Worm (Caenorhabditis elegans) whole organism, L2 larva: ENCODE data around the gene cct-1.

Source experiments
- C34F6.9 ChIP-seq: fragments of 150-350 bp; optimal IDR thresholded peaks from 2 replicates; lab custom pipeline; 2014; ENCODE audit warnings: missing biosample characterization, missing genetic modification characterization
- Y55F3AM.14 ChIP-seq: fragments of 200-800 bp; sonication (Bioruptor generic); optimal IDR thresholded peaks from 2 replicates; lab custom pipeline; 2018; ENCODE audit warnings: mild to moderate bottlenecking, missing genetic modification characterization, missing compliant biosample characterization
- ZK546.5 ChIP-seq: sonication (generic microtip); optimal IDR thresholded peaks from 2 replicates; lab custom pipeline; 2017; ENCODE audit warnings: missing biosample characterization, missing genetic modification characterization
- alr-1 ChIP-seq: fragments of 150-350 bp; optimal IDR thresholded peaks from 2 replicates; lab custom pipeline; 2014; ENCODE audit warnings: missing biosample characterization, missing genetic modification characterization
- aly-2 ChIP-seq: fragments of 150-350 bp; optimal IDR thresholded peaks from 2 replicates; lab custom pipeline; 2014; ENCODE audit warnings: missing biosample characterization, missing genetic modification characterization
- ama-1 ChIP-seq: fragments of 150-350 bp; optimal IDR thresholded peaks from 2 replicates; lab custom pipeline; 2018; ENCODE audit warnings: inconsistent platforms
- blmp-1 ChIP-seq: sonication (generic microtip); optimal IDR thresholded peaks from 2 replicates; lab custom pipeline; 2017; ENCODE audit warnings: missing genetic modification characterization, mild to moderate bottlenecking, missing compliant biosample characterization, antibody characterized with exemption, moderate library complexity; ENCODE audit not compliant: insufficient read depth
- ceh-82 ChIP-seq: fragments of 150-350 bp; optimal IDR thresholded peaks from 2 replicates; lab custom pipeline; 2014; ENCODE audit warnings: missing biosample characterization, missing genetic modification characterization
- crh-2 ChIP-seq: sonication (generic microtip); optimal IDR thresholded peaks from 2 replicates; lab custom pipeline; 2017; ENCODE audit warnings: missing biosample characterization, missing genetic modification characterization
- elt-1 ChIP-seq: fragments of 150-350 bp; optimal IDR thresholded peaks from 2 replicates; lab custom pipeline; 2014; ENCODE audit warnings: missing biosample characterization, missing genetic modification characterization
- elt-3 ChIP-seq: sonication (generic microtip); optimal IDR thresholded peaks from 2 replicates; lab custom pipeline; 2017; ENCODE audit warnings: missing biosample characterization, missing genetic modification characterization
- fos-1 ChIP-seq: fragments of 150-350 bp; optimal IDR thresholded peaks from 2 replicates; lab custom pipeline; 2014; ENCODE audit warnings: missing biosample characterization, missing genetic modification characterization
- gmeb-1 ChIP-seq: fragments of 150-350 bp; optimal IDR thresholded peaks from 2 replicates; lab custom pipeline; 2014; ENCODE audit warnings: missing biosample characterization, missing genetic modification characterization
- lin-11 ChIP-seq: fragments of 150-350 bp; sonication (generic microtip); optimal IDR thresholded peaks from 2 replicates; lab custom pipeline; 2014; ENCODE audit warnings: missing biosample characterization, missing genetic modification characterization, inconsistent platforms, mixed read lengths
- lin-39 ChIP-seq: fragments of 150-350 bp; optimal IDR thresholded peaks from 2 replicates; lab custom pipeline; 2014; ENCODE audit warnings: missing biosample characterization, missing genetic modification reagents, missing genetic modification characterization
- lsy-2 ChIP-seq, 2 experiments: fragments of 150-350 bp in 1 of 2; sonication (generic microtip) in 1 of 2; optimal IDR thresholded peaks; 2 replicates each; lab custom pipeline; 2014 to 2017; ENCODE audit warnings: missing biosample characterization in 2 of 2, missing genetic modification characterization in 2 of 2
- mab-5 ChIP-seq: fragments of 150-350 bp; optimal IDR thresholded peaks from 2 replicates; lab custom pipeline; 2014; ENCODE audit warnings: missing biosample characterization, missing genetic modification characterization
- mbf-1 ChIP-seq: sonication (generic microtip); optimal IDR thresholded peaks from 2 replicates; lab custom pipeline; 2017; ENCODE audit warnings: missing biosample characterization, missing genetic modification characterization
- nhr-10 ChIP-seq: sonication (generic microtip); optimal IDR thresholded peaks from 2 replicates; lab custom pipeline; 2017; ENCODE audit warnings: missing biosample characterization, missing genetic modification characterization
- nhr-11 ChIP-seq: fragments of 150-350 bp; optimal IDR thresholded peaks from 2 replicates; lab custom pipeline; 2014; ENCODE audit warnings: missing biosample characterization, missing genetic modification characterization
- nhr-12 ChIP-seq: fragments of 150-350 bp; optimal IDR thresholded peaks from 2 replicates; lab custom pipeline; 2014; ENCODE audit warnings: missing biosample characterization, missing genetic modification characterization
- nhr-129 ChIP-seq: fragments of 150-350 bp; optimal IDR thresholded peaks from 2 replicates; lab custom pipeline; 2014; ENCODE audit warnings: missing biosample characterization, missing genetic modification characterization
- nhr-21 ChIP-seq: fragments of 150-350 bp; optimal IDR thresholded peaks from 2 replicates; lab custom pipeline; 2014; ENCODE audit warnings: missing biosample characterization, missing genetic modification characterization
- nhr-23 ChIP-seq: fragments of 150-350 bp; optimal IDR thresholded peaks from 2 replicates; lab custom pipeline; 2014; ENCODE audit warnings: missing biosample characterization, missing genetic modification reagents, missing genetic modification characterization
- nhr-237 ChIP-seq: fragments of 150-350 bp; optimal IDR thresholded peaks from 2 replicates; lab custom pipeline; 2014; ENCODE audit warnings: missing biosample characterization, missing genetic modification characterization
- nhr-6 ChIP-seq: fragments of 150-350 bp; optimal IDR thresholded peaks from 2 replicates; lab custom pipeline; 2014; ENCODE audit warnings: missing biosample characterization, missing genetic modification characterization
- nhr-77 ChIP-seq: fragments of 150-350 bp; optimal IDR thresholded peaks from 2 replicates; lab custom pipeline; 2014; ENCODE audit warnings: missing biosample characterization, missing genetic modification characterization
- sem-4 ChIP-seq: fragments of 150-350 bp; optimal IDR thresholded peaks from 2 replicates; lab custom pipeline; 2014; ENCODE audit warnings: missing biosample characterization, missing genetic modification reagents, missing genetic modification characterization
- sma-3 ChIP-seq: sonication (generic microtip); optimal IDR thresholded peaks from 2 replicates; lab custom pipeline; 2016; ENCODE audit warnings: missing genetic modification reagents, missing genetic modification characterization, missing compliant biosample characterization
- sma-9 ChIP-seq, 2 experiments: fragments of 150-350 bp in 1 of 2; sonication (generic microtip) in 1 of 2; optimal IDR thresholded peaks; 2 replicates each; lab custom pipeline; 2014 to 2016; ENCODE audit warnings: missing genetic modification characterization in 2 of 2, mild to moderate bottlenecking in 1 of 2, missing biosample characterization in 1 of 2, missing compliant biosample characterization in 1 of 2, missing genetic modification reagents in 1 of 2, moderate library complexity in 1 of 2
- snpc-4 ChIP-seq: fragments of 150-350 bp; optimal IDR thresholded peaks from 2 replicates; lab custom pipeline; 2014; ENCODE audit warnings: missing biosample characterization, missing genetic modification characterization
- unc-39 ChIP-seq: fragments of 150-350 bp; optimal IDR thresholded peaks from 2 replicates; lab custom pipeline; 2014; ENCODE audit warnings: missing biosample characterization, missing genetic modification characterization
- unc-55 ChIP-seq: fragments of 150-350 bp; sonication (generic microtip); optimal IDR thresholded peaks from 3 replicates; lab custom pipeline; 2014; ENCODE audit warnings: missing biosample characterization, missing genetic modification reagents, missing genetic modification characterization
- unc-62 ChIP-seq: fragments of 150-350 bp; optimal IDR thresholded peaks from 2 replicates; lab custom pipeline; 2014; ENCODE audit warnings: missing biosample characterization, missing genetic modification reagents, missing genetic modification characterization
- zag-1 ChIP-seq: fragments of 150-350 bp; optimal IDR thresholded peaks from 2 replicates; lab custom pipeline; 2014; ENCODE audit warnings: missing biosample characterization, missing genetic modification characterization
- ztf-1 ChIP-seq: fragments of 200-800 bp; sonication (Bioruptor generic); conservative IDR thresholded peaks from 2 replicates; pipeline ENCODE4 v1.3.6; 2022; ENCODE audit warnings: missing genetic modification characterization, missing compliant biosample characterization
- ztf-11 ChIP-seq: sonication (generic microtip); optimal IDR thresholded peaks from 2 replicates; lab custom pipeline; 2017; ENCODE audit warnings: missing biosample characterization, missing genetic modification characterization

Gene cct-1

DNA sequence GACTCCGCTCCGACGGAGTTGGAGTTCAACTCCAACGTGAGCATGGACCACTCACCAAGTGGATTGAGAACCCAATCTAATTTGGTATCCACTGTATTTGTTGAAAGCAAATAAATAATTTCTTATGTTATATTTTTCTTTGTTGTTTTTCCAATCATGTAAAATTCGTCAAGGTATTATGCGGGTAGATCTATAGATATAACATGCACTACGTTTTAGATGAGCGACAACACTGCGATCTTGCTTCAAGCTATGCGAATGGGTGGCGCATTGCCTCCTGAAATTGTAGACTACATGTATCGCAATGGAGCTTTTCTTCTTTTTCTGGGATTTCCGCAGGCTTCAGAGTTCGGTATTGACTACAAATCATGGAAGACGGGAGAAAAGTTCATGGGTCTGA lies 40.7 kb upstream of the cct-1 start, which contains the start of gene F10B5.2:
TSS of gene F10B5.2 (plus strand) at position 220 of the 400 bp plus-strand sequence.
- no peak for TF ChIP-seq nhr-21 (tag; lab: Kevin White, UChicago)

DNA sequence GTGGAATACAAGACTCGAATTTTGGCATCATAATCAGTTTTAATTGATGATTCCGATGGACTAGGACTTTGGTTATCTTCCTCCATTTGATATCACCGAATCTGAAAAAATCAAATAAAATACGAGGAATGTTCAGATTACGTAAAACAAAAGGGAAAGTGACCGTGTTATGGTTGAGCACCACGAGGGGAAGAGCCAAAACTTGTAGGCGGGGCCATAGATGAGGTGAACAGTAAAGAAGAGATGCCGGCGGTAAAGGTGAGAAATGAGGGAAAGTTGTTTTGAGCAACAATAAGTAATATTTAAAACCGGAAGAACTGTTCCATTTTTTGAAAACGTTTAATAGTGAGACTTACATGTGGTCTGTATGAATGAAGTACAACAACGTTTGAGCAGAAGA lies 35.3 kb upstream of the cct-1 start, which contains the start of gene F10B5.3:
TSS of gene F10B5.3 (minus strand) at position 101 of the 400 bp plus-strand sequence.
- TF ChIP-seq sma-9 (GFP tag; optimal IDR thresholded peaks at IDR 0.05; lab: Kevin White, UChicago) (no peak), sma-9 (tag; optimal IDR thresholded peaks at IDR 0.05; lab: Kevin White, UChicago) (no peak), lsy-2 (tag; optimal IDR thresholded peaks at IDR 0.05; lab: Kevin White, UChicago) (no peak), elt-1 (tag; lab: Kevin White, UChicago) (no peak), mbf-1 (no peak), nhr-23 (tag; lab: Kevin White, UChicago) (no peak)

DNA sequence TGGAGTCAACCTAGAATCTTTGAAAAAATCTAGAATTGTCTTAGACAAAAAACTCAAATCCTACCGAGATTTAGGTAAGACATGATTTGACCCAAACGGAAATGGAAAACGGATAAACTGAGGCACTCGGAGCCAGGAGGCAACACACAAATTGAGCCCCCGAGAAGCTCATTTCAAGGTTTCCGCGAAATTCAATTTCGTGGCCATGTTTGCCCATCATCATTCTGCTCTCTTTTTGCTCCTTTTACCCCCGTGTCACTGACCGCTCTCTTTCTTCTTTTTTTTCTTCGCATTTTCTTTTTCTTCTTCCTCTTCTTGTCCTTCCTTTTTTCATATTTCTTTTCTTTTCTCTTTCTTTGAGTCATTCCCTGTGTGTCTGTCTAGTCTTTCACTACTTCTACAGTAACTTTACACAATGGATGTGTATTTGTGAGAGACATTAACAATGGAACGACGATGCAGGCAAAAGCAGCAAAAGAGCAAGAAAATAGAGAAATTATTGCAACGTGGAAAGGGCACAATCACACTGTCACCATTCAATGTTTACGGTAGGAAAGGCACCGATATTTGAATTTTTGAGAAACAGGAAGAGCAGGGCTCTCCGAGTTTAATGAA lies 32.4 kb upstream of the cct-1 start:
- TF ChIP-seq mab-5 (tag; lab: Kevin White, UChicago) (no peak), nhr-12 (tag; lab: Kevin White, UChicago) (no peak), nhr-10 (tag; lab: Kevin White, UChicago) (no peak)

DNA sequence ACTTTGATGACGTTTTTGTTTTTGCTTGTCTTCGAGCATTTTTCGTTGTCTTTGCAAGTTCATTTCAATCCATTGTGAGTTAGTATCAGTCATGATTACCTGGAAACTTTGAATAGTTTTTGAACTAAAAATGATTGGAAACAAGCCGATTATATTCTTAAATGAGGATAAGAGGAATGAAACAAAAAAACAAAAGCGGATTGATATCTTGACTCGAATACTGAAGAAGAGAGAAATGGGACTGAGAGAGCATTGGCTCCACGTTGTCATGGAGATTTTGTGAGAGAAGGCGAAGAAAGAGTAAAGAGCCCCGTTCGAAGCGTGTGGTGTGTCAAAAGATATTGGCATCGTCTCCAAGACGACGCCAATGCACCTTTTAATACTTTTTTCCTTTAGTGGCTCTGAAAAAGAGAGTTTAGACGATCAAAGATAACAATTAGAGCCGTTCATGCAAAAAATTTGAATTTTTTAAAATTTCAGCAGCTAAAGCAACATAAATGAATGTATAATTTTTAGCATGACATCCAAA lies 28.3 kb upstream of the cct-1 start, which contains the start of the genes tub-1 and tmem-138:
TSS of gene tub-1 (minus strand) at position 101 of the 529 bp plus-strand sequence.
TSS of gene tmem-138 (plus strand) at position 479 of the 529 bp plus-strand sequence.
- TF ChIP-seq nhr-77 (tag; lab: Kevin White, UChicago) (no peak), mbf-1 (no peak), unc-62 (GFP tag; lab: Kevin White, UChicago) (no peak), Y55F3AM.14 (GFP tag; lab: Kevin White, UChicago) (no peak), snpc-4 (no peak), ceh-82 (tag; lab: Kevin White, UChicago) (no peak)

DNA sequence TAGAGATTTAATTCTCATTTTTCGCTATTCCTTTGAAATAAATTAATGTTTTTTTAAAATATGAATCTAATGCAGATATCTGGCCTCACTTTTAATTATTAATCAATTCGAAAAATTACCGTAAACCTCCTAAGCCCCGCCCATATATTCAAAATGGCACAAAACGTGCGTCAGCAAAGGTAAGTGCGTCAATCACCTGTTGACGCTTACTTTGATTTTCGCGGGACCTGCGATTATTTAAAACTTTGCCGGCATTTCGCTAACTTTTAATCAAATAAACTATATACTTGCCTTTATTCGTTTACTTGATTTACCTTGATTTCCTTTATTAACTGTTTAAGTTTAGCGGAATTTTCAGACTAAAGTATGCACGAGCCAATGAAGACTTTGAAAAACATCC lies 27.3 kb upstream of the cct-1 start, which contains the start of gene pch-2:
TSS of gene pch-2 (plus strand) at position 359 of the 400 bp plus-strand sequence.
- peak; percentile 53 for TF ChIP-seq sma-9 (GFP tag; optimal IDR thresholded peaks at IDR 0.05; lab: Kevin White, UChicago)
- no peak for TF ChIP-seq sma-9 (tag; optimal IDR thresholded peaks at IDR 0.05; lab: Kevin White, UChicago)
- TF ChIP-seq fos-1 (tag; lab: Kevin White, UChicago): peak; percentile 9
- peak; percentile 41 for TF ChIP-seq crh-2 (tag; lab: Kevin White, UChicago)
- no peak for TF ChIP-seq ztf-1 (GFP tag; lab: Robert Waterston, UW)
- no peak for TF ChIP-seq unc-62 (GFP tag; lab: Kevin White, UChicago)
- TF ChIP-seq zag-1 (tag; lab: Kevin White, UChicago): no peak
- TF ChIP-seq nhr-11: no peak
- no peak for TF ChIP-seq mab-5 (tag; lab: Kevin White, UChicago)
- TF ChIP-seq nhr-129 (tag; lab: Kevin White, UChicago): peak; percentile 44
- peak; percentile 47 for TF ChIP-seq C34F6.9
- TF ChIP-seq sma-3 (GFP tag; lab: Kevin White, UChicago): no peak
- TF ChIP-seq lsy-2 (tag; optimal IDR thresholded peaks at IDR 0.05; lab: Kevin White, UChicago): peak; percentile 19 to 90
- TF ChIP-seq nhr-237 (tag; lab: Kevin White, UChicago): no peak
- no peak for TF ChIP-seq blmp-1 (tag; lab: Kevin White, UChicago)
- TF ChIP-seq gmeb-1 (tag; lab: Kevin White, UChicago): peak; percentile 83
- TF ChIP-seq elt-1 (tag; lab: Kevin White, UChicago): no peak
- TF ChIP-seq ztf-11 (tag; lab: Kevin White, UChicago): no peak
- peak; percentile 14 for TF ChIP-seq nhr-21 (tag; lab: Kevin White, UChicago)
- TF ChIP-seq lin-11 (tag; lab: Kevin White, UChicago): peak; percentile 8

DNA sequence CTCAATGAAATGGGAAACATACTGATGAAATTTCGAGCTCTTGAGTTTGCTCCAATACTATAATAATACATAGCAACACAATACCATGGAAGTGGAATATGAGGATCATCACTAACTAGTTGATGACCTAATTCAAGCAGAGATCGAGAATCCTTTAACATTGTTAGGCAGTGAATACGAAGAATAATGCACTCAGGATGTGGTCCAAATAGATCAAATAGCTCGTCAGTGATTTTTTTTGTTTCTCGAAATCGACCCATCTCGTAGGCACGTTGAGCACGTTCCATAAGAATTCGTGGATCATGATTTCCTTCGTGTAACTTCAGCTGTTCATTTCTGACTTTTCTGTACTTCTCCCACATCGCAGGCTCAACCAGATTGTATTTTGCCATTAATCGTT lies 24.3 kb upstream of the cct-1 start:
- TF ChIP-seq elt-1 (tag; lab: Kevin White, UChicago) (no peak), nhr-10 (tag; lab: Kevin White, UChicago) (no peak), ZK546.5 (no peak), alr-1 (tag; lab: Kevin White, UChicago) (no peak), blmp-1 (tag; lab: Kevin White, UChicago) (no peak), lin-11 (tag; lab: Kevin White, UChicago) (no peak), zag-1 (tag; lab: Kevin White, UChicago) (no peak), ama-1 (no peak), unc-39 (tag; lab: Kevin White, UChicago) (no peak), lin-39 (tag; lab: Kevin White, UChicago) (no peak), unc-55 (GFP tag; lab: Kevin White, UChicago) (no peak), gmeb-1 (tag; lab: Kevin White, UChicago) (no peak), nhr-6 (no peak), fos-1 (tag; lab: Kevin White, UChicago) (no peak), sem-4 (tag; lab: Kevin White, UChicago) (no peak), elt-3 (tag; lab: Kevin White, UChicago) (no peak), mbf-1 (no peak), aly-2 (tag; lab: Kevin White, UChicago) (no peak)
